Fruit fly (Drosophila melanogaster): ENCODE measurements around the gene Dhc98D.

Gene Dhc98D

DNA sequence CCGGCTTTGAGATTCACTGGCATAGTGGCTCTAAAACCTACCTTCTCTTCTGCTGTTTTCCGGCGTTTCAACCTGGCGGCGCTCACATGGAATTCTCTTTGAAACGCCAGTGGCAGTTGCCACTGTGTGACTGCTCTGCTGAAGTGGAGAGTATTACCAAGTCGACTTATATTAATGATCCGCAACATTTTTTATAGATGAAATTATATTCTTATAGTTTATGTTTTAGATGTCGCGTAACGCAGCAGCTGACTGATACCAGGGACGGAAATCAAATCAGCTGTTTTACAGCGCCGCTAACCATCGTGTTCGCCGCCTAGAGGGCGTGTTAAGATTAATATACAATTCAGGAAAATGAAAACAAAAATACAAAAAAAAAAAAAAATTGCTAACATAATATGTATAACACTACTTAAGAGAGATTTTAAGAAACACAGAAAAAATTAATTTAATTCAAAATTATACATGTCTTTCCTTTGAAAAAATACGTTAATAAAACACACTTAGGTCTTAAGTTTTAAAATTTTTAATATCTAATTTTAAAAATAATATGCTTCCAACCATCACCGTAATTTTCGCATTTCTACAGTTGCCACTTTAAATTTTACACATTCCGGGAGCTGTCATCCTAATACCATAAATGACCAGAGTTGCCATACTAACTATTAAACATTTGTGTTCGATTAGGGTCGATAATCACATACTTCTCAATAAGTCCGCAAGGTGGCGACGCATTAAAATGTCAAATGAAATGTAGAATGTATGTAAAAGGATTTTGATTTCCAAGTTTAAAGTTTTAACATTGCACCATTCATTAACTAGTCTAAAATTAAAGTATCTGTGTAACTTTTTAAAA, 58.0 kb downstream of the Dhc98D start, which contains the start of gene mIF2 (continued):
- TF ChIP-seq HLH54F (GFP tag; optimal IDR thresholded peaks at IDR 0.05) (no peak), Dfd (GFP tag; optimal IDR thresholded peaks at IDR 0.05) (no peak), CG11093 (GFP tag; IDR thresholded peaks at IDR 0.05) (no peak), dm (GFP tag; optimal IDR thresholded peaks at IDR 0.05) (no peak), cas (GFP tag; IDR thresholded peaks at IDR 0.05) (no peak), Med (GFP tag) (peak; percentile 76), Dip3 (GFP tag; optimal IDR thresholded peaks at IDR 0.05) (no peak), H15 (GFP tag; IDR thresholded peaks at IDR 0.05) (no peak), ci (GFP tag; IDR thresholded peaks at IDR 0.05) (no peak), CG4617 (GFP tag; optimal IDR thresholded peaks at IDR 0.05; ENCODE audit: borderline replicate concordance) (no peak), da (GFP tag; optimal IDR thresholded peaks at IDR 0.05) (no peak), CG16813 (GFP tag; IDR thresholded peaks at IDR 0.05; ENCODE audit: partially characterized antibody) (peak; percentile 47; the same call in 2 of the 3 replicates), psq (GFP tag; optimal IDR thresholded peaks at IDR 0.05) (no peak), en (GFP tag; optimal IDR thresholded peaks at IDR 0.05) (no peak), sr (GFP tag; IDR thresholded peaks at IDR 0.05) (no peak), Atf-2 (GFP tag; optimal IDR thresholded peaks at IDR 0.05) (no peak), Fer2 (tag; optimal IDR thresholded peaks at IDR 0.05) (no peak), CG4424 (GFP tag; optimal IDR thresholded peaks at IDR 0.05) (no peak), ab (GFP tag; optimal IDR thresholded peaks at IDR 0.05) (no peak), hbn (GFP tag; IDR thresholded peaks at IDR 0.05; ENCODE audit: partially characterized antibody) (no peak), Gsc (GFP tag; IDR thresholded peaks at IDR 0.05) (no peak), Ets65A (GFP tag) (peak; percentile 85), ase (GFP tag; IDR thresholded peaks at IDR 0.05) (no peak), Tbp (GFP tag; optimal IDR thresholded peaks at IDR 0.05) (no peak), bsh (GFP tag; optimal IDR thresholded peaks at IDR 0.05) (peak in 1 of 2 experiments; percentile 27), CG30403 (GFP tag; optimal IDR thresholded peaks at IDR 0.05) (peak; percentile 33), Rfx (GFP tag; IDR thresholded peaks at IDR 0.05) (peak; percentile 39; the same call in 1 of the 2 replicates), CG4282 (GFP tag; optimal IDR thresholded peaks at IDR 0.05) (no peak), CG7372 (GFP tag; IDR thresholded peaks at IDR 0.05) (0 out of 2 replicates have a peak, but pooled peaks have one; percentile 29), shn (GFP tag; optimal IDR thresholded peaks at IDR 0.05) (no peak), CG11456 (GFP tag; IDR thresholded peaks at IDR 0.05) (no peak), D19A (tag; optimal IDR thresholded peaks at IDR 0.05) (peak; percentile 17), chif (GFP tag; optimal IDR thresholded peaks at IDR 0.05) (no peak), tgo (GFP tag; IDR thresholded peaks at IDR 0.05) (no peak), CG5953 (GFP tag; IDR thresholded peaks at IDR 0.05) (no peak), ken (GFP tag; IDR thresholded peaks at IDR 0.05) (no peak), CG4730 (GFP tag; IDR thresholded peaks at IDR 0.05) (no peak), pnt (GFP tag; optimal IDR thresholded peaks at IDR 0.05) (no peak), HmgZ (tag; optimal IDR thresholded peaks at IDR 0.05) (peak; percentile 13), CG2120 (GFP tag; optimal IDR thresholded peaks at IDR 0.05) (peak; percentile 8), aop (GFP tag; IDR thresholded peaks at IDR 0.05) (no peak), chm (GFP tag; IDR thresholded peaks at IDR 0.05) (no peak), fd102C (GFP tag; optimal IDR thresholded peaks at IDR 0.05) (no peak), bigmax (GFP tag; optimal IDR thresholded peaks at IDR 0.05) (no peak), CG12236 (GFP tag; optimal IDR thresholded peaks at IDR 0.05) (no peak), pros (GFP tag; optimal IDR thresholded peaks at IDR 0.05) (no peak), CG14965 (GFP tag; optimal IDR thresholded peaks at IDR 0.05; ENCODE audit: borderline replicate concordance) (no peak), CG10267 (tag; optimal IDR thresholded peaks at IDR 0.05) (peak; percentile 60), CG6654 (GFP tag; optimal IDR thresholded peaks at IDR 0.05) (peak; percentile 99), CG42726 (GFP tag; IDR thresholded peaks at IDR 0.05; ENCODE audit: partially characterized antibody) (peak; percentile 79; the same call in 1 of the 2 replicates), Camta (GFP tag; optimal IDR thresholded peaks at IDR 0.05) (no peak)

All from whole organism, embryonic.